Worm (Caenorhabditis elegans): ENCODE measurements around the gene F42G4.6.

ce11 chrII:13050050-13050449, 29.1 kb upstream of the F42G4.6 start:
- no peak for TF ChIP-seq flt-1 (GFP tag; IDR thresholded peaks at IDR 0.05)
- no peak for TF ChIP-seq cog-1 (tag; optimal IDR thresholded peaks at IDR 0.05)
- no peak for TF ChIP-seq ztf-23 (GFP tag; IDR thresholded peaks at IDR 0.05)
- TF ChIP-seq T22C8.4 (GFP tag; IDR thresholded peaks at IDR 0.05), result no peak
- TF ChIP-seq med-1 (GFP tag; optimal IDR thresholded peaks at IDR 0.05; ENCODE audit: insufficient read depth), result no peak
- no peak for TF ChIP-seq ztf-29 (GFP tag; IDR thresholded peaks at IDR 0.05)
- no peak for TF ChIP-seq klf-2 (GFP tag; conservative IDR thresholded peaks at IDR 0.05)
- no peak for TF ChIP-seq ref-1 (GFP tag; conservative IDR thresholded peaks at IDR 0.05)
- no peak for TF ChIP-seq tab-1 (GFP tag; IDR thresholded peaks at IDR 0.05)

All from whole organism, midembryonic.